Worm (Caenorhabditis elegans): ENCODE results near the gene str-10.

str-10 gene

ce11 chrX:13090665-13091064 lies 8.2 kb downstream of the str-10 start, which contains the start of gene R03G8.3:
R03G8.3 (plus strand) TSS chrX:13090965.
- TF ChIP-seq ceh-16 (tag; optimal IDR thresholded peaks at IDR 0.05), result no peak
- no peak for TF ChIP-seq nhr-67 (tag; optimal IDR thresholded peaks at IDR 0.05)
- no peak for TF ChIP-seq nhr-23 (tag; optimal IDR thresholded peaks at IDR 0.05)
- no peak for TF ChIP-seq lin-39 (tag; optimal IDR thresholded peaks at IDR 0.05)
- TF ChIP-seq hmg-11 (tag; optimal IDR thresholded peaks at IDR 0.05), result no peak
- no peak for TF ChIP-seq nhr-28 (tag; optimal IDR thresholded peaks at IDR 0.05)
- no peak for TF ChIP-seq zag-1 (tag; optimal IDR thresholded peaks at IDR 0.05)
- TF ChIP-seq ceh-28 (tag; optimal IDR thresholded peaks at IDR 0.05), result no peak
- no peak for TF ChIP-seq egl-5 (tag; optimal IDR thresholded peaks at IDR 0.05)

DNA sequence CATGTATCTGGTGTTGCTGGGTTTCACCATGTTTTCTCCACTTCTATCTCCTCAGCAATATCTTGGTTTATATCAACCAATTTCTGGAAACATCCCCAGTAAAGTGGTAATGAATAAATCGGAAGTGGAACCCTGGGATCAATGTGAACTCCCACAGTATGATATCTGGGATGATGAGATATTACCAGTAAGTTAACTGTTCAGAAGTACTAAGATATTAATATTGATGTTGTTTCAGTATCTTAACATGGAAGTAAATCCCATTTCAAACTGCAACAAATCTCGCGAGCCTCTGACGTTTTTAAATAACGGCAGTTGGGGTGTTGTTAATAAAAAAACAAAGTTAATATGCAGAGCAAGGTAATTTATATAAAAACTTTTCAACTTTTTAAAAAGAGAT lies 8.8 kb downstream of the str-10 start:
- TF ChIP-seq daf-12 (tag; optimal IDR thresholded peaks at IDR 0.05), result no peak
- no peak for TF ChIP-seq fkh-10 (GFP tag; optimal IDR thresholded peaks at IDR 0.05)

DNA sequence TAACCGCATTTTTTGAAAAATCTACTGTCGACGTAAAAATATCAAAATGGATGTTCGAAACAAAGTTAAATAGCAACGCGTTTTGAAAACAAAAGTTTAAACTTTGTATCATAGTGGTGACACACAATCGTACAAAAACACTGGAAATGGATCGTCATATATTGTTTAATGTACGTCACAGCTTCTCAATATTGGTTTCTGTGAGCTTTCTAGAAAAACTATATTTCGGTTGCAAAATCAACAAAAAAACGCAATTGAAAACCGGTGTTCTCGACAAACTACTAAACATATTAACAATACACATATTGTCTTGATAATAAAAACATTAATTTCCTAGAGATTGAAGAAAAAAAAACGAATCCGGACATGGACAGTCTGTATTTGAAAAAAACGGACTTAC lies 18.0 kb downstream of the str-10 start, which contains the start of gene R03G8.6:
Gene R03G8.6, minus strand, starts transcription at position 101 of the 400 bp plus-strand sequence.
- TF ChIP-seq nhr-28 (tag; optimal IDR thresholded peaks at IDR 0.05), result no peak

DNA sequence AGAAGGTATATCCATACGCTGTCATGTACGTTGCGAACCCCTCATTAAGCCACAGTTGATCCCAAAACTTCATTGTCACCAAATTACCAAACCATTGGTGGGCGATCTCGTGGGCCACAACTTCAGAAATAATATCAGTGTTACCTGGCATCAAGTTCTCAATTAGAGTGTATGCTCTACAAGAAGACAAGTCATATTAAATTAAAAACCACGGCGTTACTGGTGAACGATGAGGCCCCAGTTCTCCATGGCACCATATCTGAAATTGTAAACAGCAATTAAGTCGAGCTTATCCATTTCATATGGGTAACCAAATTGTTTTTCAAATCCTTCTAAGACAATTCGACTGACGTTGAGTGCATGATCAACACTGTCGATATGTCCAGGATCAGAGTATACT lies 20.4 kb downstream of the str-10 start:
- no peak for TF ChIP-seq mdl-1 (tag; optimal IDR thresholded peaks at IDR 0.05)
- TF ChIP-seq ztf-11 (tag; optimal IDR thresholded peaks at IDR 0.05), result no peak
- no peak for TF ChIP-seq nfya-1 (tag; optimal IDR thresholded peaks at IDR 0.05; ENCODE audit: insufficient read depth)
- TF ChIP-seq R02D3.7 (tag; optimal IDR thresholded peaks at IDR 0.05), result no peak
- TF ChIP-seq nhr-237 (tag; optimal IDR thresholded peaks at IDR 0.05), result no peak
- TF ChIP-seq snpc-4 (tag; optimal IDR thresholded peaks at IDR 0.05), result no peak
- TF ChIP-seq unc-39 (tag; optimal IDR thresholded peaks at IDR 0.05), result no peak
- no peak for TF ChIP-seq ceh-16 (tag; optimal IDR thresholded peaks at IDR 0.05)
- TF ChIP-seq eor-1 (tag; optimal IDR thresholded peaks at IDR 0.05), result no peak
- no peak for TF ChIP-seq nhr-12 (tag; optimal IDR thresholded peaks at IDR 0.05)
- TF ChIP-seq ceh-82 (tag; optimal IDR thresholded peaks at IDR 0.05), result no peak
- no peak for TF ChIP-seq ZK546.5 (tag; optimal IDR thresholded peaks at IDR 0.05)
- TF ChIP-seq aly-2 (tag; optimal IDR thresholded peaks at IDR 0.05), result no peak
- TF ChIP-seq elt-2 (tag; optimal IDR thresholded peaks at IDR 0.05), result no peak
- no peak for TF ChIP-seq ama-1 (optimal IDR thresholded peaks at IDR 0.05)
- no peak for TF ChIP-seq hmg-11 (tag; optimal IDR thresholded peaks at IDR 0.05)
- TF ChIP-seq ztf-4 (tag; optimal IDR thresholded peaks at IDR 0.05), result no peak
- TF ChIP-seq fos-1 (tag; optimal IDR thresholded peaks at IDR 0.05), result no peak

- TF ChIP-seq ama-1 (optimal IDR thresholded peaks at IDR 0.05) (peak; percentile 70), fkh-2 (tag; optimal IDR thresholded peaks at IDR 0.05) (no peak), ceh-82 (tag; optimal IDR thresholded peaks at IDR 0.05) (no peak), pqm-1 (tag; optimal IDR thresholded peaks at IDR 0.05) (peak; percentile 85), fkh-10 (GFP tag; optimal IDR thresholded peaks at IDR 0.05) (no peak), elt-3 (tag; optimal IDR thresholded peaks at IDR 0.05) (peak in 1 of 3 experiments; percentile 80), mml-1 (tag; optimal IDR thresholded peaks at IDR 0.05) (no peak), snpc-4 (tag; optimal IDR thresholded peaks at IDR 0.05) (peak; percentile 53), lsy-12 (tag; optimal IDR thresholded peaks at IDR 0.05) (peak; percentile 62), elt-2 (tag; optimal IDR thresholded peaks at IDR 0.05) (peak; percentile 95), lin-39 (tag; optimal IDR thresholded peaks at IDR 0.05) (peak; percentile 69), mdl-1 (tag; optimal IDR thresholded peaks at IDR 0.05) (peak; percentile 92), jun-1 (tag; optimal IDR thresholded peaks at IDR 0.05) (peak; percentile 79), lin-15B (tag; optimal IDR thresholded peaks at IDR 0.05) (peak; percentile 50), nhr-25 (tag; optimal IDR thresholded peaks at IDR 0.05) (peak; percentile 65), nhr-76 (tag; optimal IDR thresholded peaks at IDR 0.05) (no peak), tbx-2 (tag; optimal IDR thresholded peaks at IDR 0.05) (no peak), nhr-237 (tag; optimal IDR thresholded peaks at IDR 0.05) (no peak), ztf-4 (tag; optimal IDR thresholded peaks at IDR 0.05) (no peak), egl-5 (tag; optimal IDR thresholded peaks at IDR 0.05) (no peak), nhr-43 (tag; optimal IDR thresholded peaks at IDR 0.05; ENCODE audit: poor library complexity, severe bottlenecking) (peak; percentile 87), nhr-23 (tag; optimal IDR thresholded peaks at IDR 0.05) (peak; percentile 79), pha-4 (tag; optimal IDR thresholded peaks at IDR 0.05) (peak; percentile 80), fos-1 (tag; optimal IDR thresholded peaks at IDR 0.05) (peak; percentile 40), egl-27 (tag; optimal IDR thresholded peaks at IDR 0.05) (peak; percentile 48)
Measured at ce11 chrX:13104966-13105365, 22.5 kb downstream of the str-10 start, which contains the start of gene F17H10.1. F17H10.1 (plus strand) TSS chrX:13105241.

All from whole organism, L3 larva.